Fruit fly (Drosophila melanogaster) whole organism, embryonic: Measurements from ENCODE around the gene CG33552.

Experiments used
- Atf-2 ChIP-seq: fragments of 200-800 bp; sonication (Bioruptor generic); optimal IDR thresholded peaks from 2 replicates; lab custom pipeline; 2016; ENCODE audit warnings: missing biosample characterization, missing genetic modification characterization
- CG10147 ChIP-seq: fragments of 200-800 bp; sonication (Bioruptor generic); optimal IDR thresholded peaks from 2 replicates; lab custom pipeline; 2019; ENCODE audit warnings: missing biosample characterization, mild to moderate bottlenecking, missing genetic modification characterization, moderate library complexity
- CG1024 ChIP-seq: fragments of 200-800 bp; sonication (Bioruptor generic); IDR thresholded peaks from 2 replicates; pipeline ENCODE4 v1.3.6; 2022; ENCODE audit warnings: missing biosample characterization, missing genetic modification characterization
- CG10267 ChIP-seq: fragments of 200-800 bp; sonication (Bioruptor generic); optimal IDR thresholded peaks from 2 replicates; lab custom pipeline; 2018; ENCODE audit warnings: missing biosample characterization, mild to moderate bottlenecking, missing genetic modification characterization, moderate library complexity
- CG11695 ChIP-seq: fragments of 200-800 bp; sonication (Bioruptor generic); IDR thresholded peaks from 3 replicates; pipeline ENCODE4 v1.3.6; 2022; ENCODE audit warnings: missing biosample characterization, missing genetic modification characterization
- CG12236 ChIP-seq: fragments of 200-800 bp; sonication (Bioruptor generic); optimal IDR thresholded peaks from 2 replicates; lab custom pipeline; 2016; ENCODE audit warnings: missing biosample characterization, missing genetic modification characterization
- CG15011 ChIP-seq: fragments of 200-800 bp; sonication (Bioruptor generic); optimal IDR thresholded peaks from 3 replicates; lab custom pipeline; 2018; ENCODE audit warnings: missing biosample characterization, mild to moderate bottlenecking, missing genetic modification characterization
- CG1529 ChIP-seq: fragments of 200-800 bp; sonication (Bioruptor generic); optimal IDR thresholded peaks from 3 replicates; lab custom pipeline; 2018; ENCODE audit warnings: missing biosample characterization, missing genetic modification characterization
- CG1602 ChIP-seq: fragments of 200-800 bp; sonication (Bioruptor generic); optimal IDR thresholded peaks from 3 replicates; lab custom pipeline; 2016; ENCODE audit warnings: missing biosample characterization, missing genetic modification characterization
- CG16863 ChIP-seq: fragments of 200-800 bp; sonication (Bioruptor generic); optimal IDR thresholded peaks from 3 replicates; lab custom pipeline; 2016; ENCODE audit warnings: missing biosample characterization, missing genetic modification characterization
- CG2889 ChIP-seq: fragments of 200-800 bp; sonication (Bioruptor generic); IDR thresholded peaks from 3 replicates; pipeline ENCODE4 v1.3.6; 2022; ENCODE audit warnings: missing biosample characterization, missing genetic modification characterization
- CG30020 ChIP-seq: fragments of 200-800 bp; optimal IDR thresholded peaks from 2 replicates; lab custom pipeline; 2019; ENCODE audit warnings: missing biosample characterization, mild to moderate bottlenecking, missing genetic modification characterization, moderate library complexity
- CG3065 ChIP-seq: fragments of 200-800 bp; sonication (Bioruptor generic); optimal IDR thresholded peaks from 2 replicates; lab custom pipeline; 2016; ENCODE audit warnings: missing biosample characterization, missing genetic modification characterization
- CG6683 ChIP-seq: fragments of 200-800 bp; sonication (Bioruptor generic); optimal IDR thresholded peaks from 2 replicates; lab custom pipeline; 2017; ENCODE audit warnings: missing biosample characterization, mild to moderate bottlenecking, missing genetic modification characterization, missing genetic modification reagents
- CG6813 ChIP-seq: fragments of 200-800 bp; sonication (Bioruptor generic); optimal IDR thresholded peaks from 2 replicates; lab custom pipeline; 2017; ENCODE audit warnings: missing biosample characterization, missing genetic modification characterization, mild to moderate bottlenecking, moderate library complexity, missing genetic modification reagents
- CG7271 ChIP-seq: fragments of 200-800 bp; sonication (Bioruptor generic); optimal IDR thresholded peaks from 2 replicates; lab custom pipeline; 2018; ENCODE audit warnings: missing biosample characterization, mild to moderate bottlenecking, missing genetic modification characterization, moderate library complexity
- CG7556 ChIP-seq: fragments of 200-800 bp; sonication (Bioruptor generic); optimal IDR thresholded peaks from 2 replicates; lab custom pipeline; 2017; ENCODE audit warnings: missing biosample characterization, mild to moderate bottlenecking, missing genetic modification characterization
- CG8478 ChIP-seq: fragments of >200 bp; optimal IDR thresholded peaks from 2 replicates; lab custom pipeline; 2018
- CHES-1-like ChIP-seq: fragments of 200-800 bp; sonication (Bioruptor generic); optimal IDR thresholded peaks from 2 replicates; lab custom pipeline; 2016; ENCODE audit warnings: missing biosample characterization, missing genetic modification characterization
- Camta ChIP-seq: fragments of 200-800 bp; sonication (Bioruptor generic); optimal IDR thresholded peaks from 2 replicates; lab custom pipeline; 2016; ENCODE audit warnings: missing biosample characterization, missing genetic modification characterization
- CoRest ChIP-seq: fragments of 200-800 bp; sonication (Bioruptor generic); optimal IDR thresholded peaks from 3 replicates; lab custom pipeline; 2018; ENCODE audit warnings: missing biosample characterization, mild to moderate bottlenecking, missing genetic modification characterization, moderate library complexity
- Dll ChIP-seq: fragments of 200-800 bp; sonication (Bioruptor generic); IDR thresholded peaks from 4 replicates; pipeline ENCODE4 v1.3.6; 2022; ENCODE audit warnings: missing biosample characterization, missing genetic modification characterization; ENCODE audit not compliant: partially characterized antibody
- E2f1 ChIP-seq: fragments of 200-800 bp; sonication (Bioruptor generic); IDR thresholded peaks from 2 replicates; pipeline ENCODE4 v1.3.6; 2022; ENCODE audit warnings: missing biosample characterization, missing genetic modification characterization
- GATAe ChIP-seq: fragments of 200-800 bp; sonication (Bioruptor generic); conservative IDR thresholded peaks from 2 replicates; pipeline ENCODE4 v1.3.6; 2022; ENCODE audit warnings: missing biosample characterization, missing genetic modification characterization
- HLH3B ChIP-seq: fragments of 200-800 bp; sonication (Bioruptor generic); IDR thresholded peaks from 2 replicates; pipeline ENCODE4 v1.3.6; 2022; ENCODE audit warnings: missing biosample characterization, missing genetic modification characterization
- HLH54F ChIP-seq: fragments of 200-800 bp; sonication (Bioruptor generic); optimal IDR thresholded peaks from 3 replicates; lab custom pipeline; 2016; ENCODE audit warnings: missing biosample characterization, missing genetic modification characterization
- Pdp1 ChIP-seq, 2 experiments: fragments of 200-800 bp; sonication (Bioruptor generic); optimal IDR thresholded peaks; 3 replicates each; lab custom pipeline; 2016; ENCODE audit warnings: missing biosample characterization in 2 of 2, missing genetic modification characterization in 2 of 2, mild to moderate bottlenecking in 1 of 2, moderate library complexity in 1 of 2
- Ptx1 ChIP-seq: fragments of 200-800 bp; sonication (Bioruptor generic); IDR thresholded peaks from 2 replicates; pipeline ENCODE4 v1.3.6; 2022; ENCODE audit warnings: missing biosample characterization, missing genetic modification characterization
- Sry-β ChIP-seq: fragments of 200-800 bp; sonication (Bioruptor generic); optimal IDR thresholded peaks from 2 replicates; lab custom pipeline; 2018; ENCODE audit warnings: missing biosample characterization, mild to moderate bottlenecking, missing genetic modification characterization, moderate library complexity
- Sry-δ ChIP-seq: fragments of 200-800 bp; sonication (Bioruptor generic); optimal IDR thresholded peaks from 2 replicates; lab custom pipeline; 2016; ENCODE audit warnings: missing biosample characterization, missing genetic modification characterization
- Vsx1 ChIP-seq: fragments of 200-800 bp; sonication (Bioruptor generic); optimal IDR thresholded peaks from 2 replicates; lab custom pipeline; 2017; ENCODE audit warnings: missing biosample characterization, mild to moderate bottlenecking, missing genetic modification characterization, missing genetic modification reagents
- ab ChIP-seq: fragments of 200-800 bp; sonication (Bioruptor generic); optimal IDR thresholded peaks from 2 replicates; lab custom pipeline; 2016; ENCODE audit warnings: missing biosample characterization, missing genetic modification characterization
- bsh ChIP-seq, 2 experiments: fragments of 200-800 bp; sonication (Bioruptor generic); optimal IDR thresholded peaks; 2 replicates each; lab custom pipeline; 2017 to 2018; ENCODE audit warnings: mild to moderate bottlenecking in 2 of 2, missing biosample characterization in 2 of 2, missing genetic modification characterization in 2 of 2, moderate library complexity in 1 of 2
- caup ChIP-seq: fragments of 200-800 bp; sonication (Bioruptor generic); optimal IDR thresholded peaks from 3 replicates; lab custom pipeline; 2017; ENCODE audit warnings: missing biosample characterization, mild to moderate bottlenecking, missing genetic modification characterization, moderate library complexity; ENCODE audit not compliant: severe bottlenecking
- chinmo ChIP-seq: fragments of 200-800 bp; sonication (Bioruptor generic); IDR thresholded peaks from 4 replicates; pipeline ENCODE4 v1.3.6; 2022; ENCODE audit warnings: missing biosample characterization, missing genetic modification characterization; ENCODE audit not compliant: partially characterized antibody
- dmrt99B ChIP-seq: fragments of 200-800 bp; sonication (Bioruptor generic); optimal IDR thresholded peaks from 2 replicates; lab custom pipeline; 2018; ENCODE audit warnings: missing biosample characterization, mild to moderate bottlenecking, missing genetic modification characterization, moderate library complexity
- dysf ChIP-seq: fragments of 200-800 bp; sonication (Bioruptor generic); IDR thresholded peaks from 3 replicates; pipeline ENCODE4 v1.3.6; 2022; ENCODE audit warnings: missing biosample characterization, missing genetic modification characterization
- fd3F ChIP-seq: fragments of 200-800 bp; sonication (Bioruptor generic); optimal IDR thresholded peaks from 2 replicates; lab custom pipeline; 2018; ENCODE audit warnings: missing biosample characterization, mild to moderate bottlenecking, missing genetic modification characterization, moderate library complexity
- gce ChIP-seq: fragments of 200-800 bp; sonication (Bioruptor generic); IDR thresholded peaks from 3 replicates; pipeline ENCODE4 v1.3.6; 2022; ENCODE audit warnings: missing biosample characterization, missing genetic modification characterization
- gcm ChIP-seq: fragments of 200-800 bp; sonication (Bioruptor generic); optimal IDR thresholded peaks from 2 replicates; lab custom pipeline; 2019; ENCODE audit warnings: missing biosample characterization, mild to moderate bottlenecking, missing genetic modification characterization, moderate library complexity
- gem ChIP-seq: fragments of 200-800 bp; sonication (Bioruptor generic); optimal IDR thresholded peaks from 2 replicates; lab custom pipeline; 2019; ENCODE audit warnings: missing biosample characterization, mild to moderate bottlenecking, missing genetic modification characterization, moderate library complexity
- gsb-n ChIP-seq: fragments of 200-800 bp; sonication (Bioruptor generic); optimal IDR thresholded peaks from 3 replicates; lab custom pipeline; 2018; ENCODE audit warnings: missing biosample characterization, mild to moderate bottlenecking, missing genetic modification characterization
- mam ChIP-seq: fragments of 200-800 bp; sonication (Bioruptor generic); optimal IDR thresholded peaks from 3 replicates; lab custom pipeline; 2016; ENCODE audit warnings: missing biosample characterization, missing genetic modification characterization
- nmo ChIP-seq: fragments of 200-800 bp; sonication (Bioruptor generic); optimal IDR thresholded peaks from 2 replicates; lab custom pipeline; 2018; ENCODE audit warnings: missing biosample characterization, mild to moderate bottlenecking, missing genetic modification characterization, moderate library complexity
- onecut ChIP-seq: fragments of 200-800 bp; sonication (Bioruptor generic); IDR thresholded peaks from 2 replicates; pipeline ENCODE4 v1.3.6; 2022; ENCODE audit warnings: missing biosample characterization, missing genetic modification characterization
- sima ChIP-seq: fragments of 200-800 bp; sonication (Bioruptor generic); optimal IDR thresholded peaks from 2 replicates; lab custom pipeline; 2016; ENCODE audit warnings: missing biosample characterization, missing genetic modification characterization
- sqz ChIP-seq: fragments of 200-800 bp; sonication (Bioruptor generic); optimal IDR thresholded peaks from 3 replicates; lab custom pipeline; 2018; ENCODE audit warnings: missing biosample characterization, mild to moderate bottlenecking, missing genetic modification characterization
- sr ChIP-seq: fragments of 200-800 bp; sonication (Bioruptor generic); IDR thresholded peaks from 3 replicates; pipeline ENCODE4 v1.3.6; 2022; ENCODE audit warnings: missing biosample characterization, missing genetic modification characterization
- stc ChIP-seq: fragments of 200-800 bp; sonication (Bioruptor generic); IDR thresholded peaks from 2 replicates; pipeline ENCODE4 v1.3.6; 2022; ENCODE audit warnings: missing biosample characterization, missing genetic modification characterization
- unc-4 ChIP-seq: fragments of 200-800 bp; sonication (Bioruptor generic); IDR thresholded peaks from 2 replicates; pipeline ENCODE4 v1.3.6; 2022; ENCODE audit warnings: missing biosample characterization, missing genetic modification characterization; ENCODE audit not compliant: partially characterized antibody

Gene CG33552

dm6 chr2L:16643961-16644360, 38.3 kb upstream of the CG33552 start (continued):
- TF ChIP-seq fd3F (peak; percentile 24), E2f1 (GFP tag; lab: Robert Waterston, UW) (peak; percentile 44; the same call in 1 of the 2 replicates), sqz (GFP tag; lab: Kevin White, UChicago) (peak; percentile 25), CG11695 (peak; percentile 67; the same call in 2 of the 3 replicates), gem (peak; percentile 83), unc-4 (GFP tag; lab: Robert Waterston, UW) (no peak), bsh (GFP tag; optimal IDR thresholded peaks at IDR 0.05; lab: Kevin White, UChicago) (peak; percentile 14 to 68), onecut (GFP tag; lab: Robert Waterston, UW) (peak; percentile 35; the same call in 1 of the 2 replicates), dysf (GFP tag; lab: Robert Waterston, UW) (peak; percentile 72), CG1529 (GFP tag; lab: Kevin White, UChicago) (peak; percentile 22), CG15011 (peak; percentile 27), Pdp1 (GFP tag; optimal IDR thresholded peaks at IDR 0.05; lab: Kevin White, UChicago) (peak; percentile 50 to 57), HLH54F (GFP tag; lab: Kevin White, UChicago) (peak; percentile 30), CoRest (tag; lab: Kevin White, UChicago) (peak; percentile 62), gce (peak; percentile 33; the same call in 1 of the 3 replicates), CG6813 (GFP tag; lab: Kevin White, UChicago) (peak; percentile 60), Atf-2 (peak; percentile 48), CG10147 (GFP tag; lab: Kevin White, UChicago) (peak; percentile 63), CG10267 (tag; lab: Kevin White, UChicago) (peak; percentile 56), mam (GFP tag; lab: Kevin White, UChicago) (peak; percentile 16), gcm (GFP tag; lab: Kevin White, UChicago) (peak; percentile 17), gsb-n (peak; percentile 50), Sry-β (GFP tag; lab: Kevin White, UChicago) (no peak), CG1602 (GFP tag; lab: Kevin White, UChicago) (peak; percentile 38), Dll (no peak), nmo (GFP tag; lab: Kevin White, UChicago) (peak; percentile 63), chinmo (no peak), CG3065 (no peak), CHES-1-like (peak; percentile 42), CG6683 (GFP tag; lab: Kevin White, UChicago) (peak; percentile 47), caup (GFP tag; lab: Kevin White, UChicago) (peak; percentile 42), CG2889 (0 out of 3 replicates have a peak, but pooled peaks have one; percentile 32), CG7271 (tag; lab: Kevin White, UChicago) (peak; percentile 46), stc (peak; percentile 71), sr (GFP tag; lab: Robert Waterston, UW) (no peak), Vsx1 (GFP tag; lab: Kevin White, UChicago) (peak; percentile 26), Ptx1 (GFP tag; lab: Robert Waterston, UW) (peak; percentile 66), Sry-δ (peak; percentile 5), GATAe (GFP tag; lab: Robert Waterston, UW) (no peak), CG16863 (GFP tag; lab: Kevin White, UChicago) (peak; percentile 37), dmrt99B (tag; lab: Kevin White, UChicago) (peak; percentile 78), Camta (peak; percentile 14), CG30020 (tag; lab: Kevin White, UChicago) (no peak), CG8478 (no peak), sima (GFP tag; lab: Kevin White, UChicago) (no peak), HLH3B (GFP tag; lab: Robert Waterston, UW) (peak; percentile 55), CG12236 (GFP tag; lab: Kevin White, UChicago) (peak; percentile 6), CG7556 (peak; percentile 65), CG1024 (no peak), ab (peak; percentile 33)
